Fruit fly (Drosophila melanogaster) whole organism, embryonic: ENCODE measurements around the gene Dmtn.

Experiments
- Blimp-1 ChIP-seq: fragments of 200-800 bp; sonication (Bioruptor generic); optimal IDR thresholded peaks from 3 replicates; lab custom pipeline; 2018; ENCODE audit warnings: missing biosample characterization, missing genetic modification characterization, mild to moderate bottlenecking, moderate library complexity, missing genetic modification reagents
- BtbVII ChIP-seq: fragments of 200-800 bp; sonication (Bioruptor generic); optimal IDR thresholded peaks from 3 replicates; lab custom pipeline; 2017; ENCODE audit warnings: missing biosample characterization, mild to moderate bottlenecking, missing genetic modification characterization
- CG1024 ChIP-seq: fragments of 200-800 bp; sonication (Bioruptor generic); IDR thresholded peaks from 2 replicates; pipeline ENCODE4 v1.3.6; 2022; ENCODE audit warnings: missing biosample characterization, missing genetic modification characterization
- CG10979 ChIP-seq: fragments of 200-800 bp; sonication (Bioruptor generic); optimal IDR thresholded peaks from 2 replicates; lab custom pipeline; 2018; ENCODE audit warnings: missing biosample characterization, mild to moderate bottlenecking, missing genetic modification characterization, moderate library complexity
- CG11085 ChIP-seq: fragments of 200-800 bp; sonication (Bioruptor generic); IDR thresholded peaks from 2 replicates; pipeline ENCODE4 v1.3.6; 2022; ENCODE audit warnings: missing biosample characterization, missing genetic modification characterization
- CG13287 ChIP-seq: fragments of 200-800 bp; sonication (Bioruptor generic); IDR thresholded peaks from 2 replicates; pipeline ENCODE4 v1.3.6; 2022; ENCODE audit warnings: missing biosample characterization, missing genetic modification characterization; ENCODE audit not compliant: partially characterized antibody
- CG13775 ChIP-seq: fragments of 200-800 bp; sonication (Bioruptor generic); optimal IDR thresholded peaks from 3 replicates; lab custom pipeline; 2017; ENCODE audit warnings: missing biosample characterization, mild to moderate bottlenecking, missing genetic modification characterization
- CG14441 ChIP-seq: fragments of 200-800 bp; sonication (Bioruptor generic); IDR thresholded peaks from 2 replicates; pipeline ENCODE4 v1.3.6; 2022; ENCODE audit warnings: missing biosample characterization, missing genetic modification characterization
- CG1529 ChIP-seq: fragments of 200-800 bp; sonication (Bioruptor generic); optimal IDR thresholded peaks from 3 replicates; lab custom pipeline; 2018; ENCODE audit warnings: missing biosample characterization, missing genetic modification characterization
- CG1603 ChIP-seq: fragments of 200-800 bp; sonication (Bioruptor generic); optimal IDR thresholded peaks from 2 replicates; lab custom pipeline; 2019; ENCODE audit warnings: missing biosample characterization, mild to moderate bottlenecking, missing genetic modification characterization, moderate library complexity
- CG17829 ChIP-seq: fragments of 200-800 bp; optimal IDR thresholded peaks from 2 replicates; lab custom pipeline; 2019; ENCODE audit warnings: missing biosample characterization, mild to moderate bottlenecking, missing genetic modification characterization, moderate library complexity
- CG1792 ChIP-seq: fragments of 200-800 bp; sonication (Bioruptor generic); optimal IDR thresholded peaks from 2 replicates; lab custom pipeline; 2016; ENCODE audit warnings: missing biosample characterization, missing genetic modification characterization
- CG2116 ChIP-seq: fragments of 200-800 bp; sonication (Bioruptor generic); optimal IDR thresholded peaks from 3 replicates; lab custom pipeline; 2018; ENCODE audit warnings: missing biosample characterization, mild to moderate bottlenecking, missing genetic modification characterization
- CG30403 ChIP-seq: fragments of 200-800 bp; sonication (Bioruptor generic); optimal IDR thresholded peaks from 3 replicates; lab custom pipeline; 2016; ENCODE audit warnings: missing biosample characterization, missing genetic modification characterization
- CG32772 ChIP-seq: fragments of 200-800 bp; sonication (Bioruptor generic); IDR thresholded peaks from 2 replicates; pipeline ENCODE4 v1.3.6; 2022; ENCODE audit warnings: missing biosample characterization, missing genetic modification characterization
- CG3281 ChIP-seq: fragments of 200-800 bp; sonication (Bioruptor generic); optimal IDR thresholded peaks from 3 replicates; lab custom pipeline; 2017; ENCODE audit warnings: missing biosample characterization, mild to moderate bottlenecking, missing genetic modification characterization
- CG3995 ChIP-seq: fragments of 200-800 bp; sonication (Bioruptor generic); optimal IDR thresholded peaks from 3 replicates; lab custom pipeline; 2016; ENCODE audit warnings: missing biosample characterization, missing genetic modification characterization
- CG4617 ChIP-seq: fragments of 200-800 bp; sonication (Bioruptor generic); optimal IDR thresholded peaks from 3 replicates; lab custom pipeline; 2016; ENCODE audit warnings: missing biosample characterization, missing genetic modification characterization, borderline replicate concordance
- CG6689 ChIP-seq: fragments of 200-800 bp; sonication (Bioruptor generic); IDR thresholded peaks from 2 replicates; pipeline ENCODE4 v1.3.6; 2022; ENCODE audit warnings: missing biosample characterization, missing genetic modification characterization
- CG7745 ChIP-seq: fragments of 200-800 bp; sonication (Bioruptor generic); optimal IDR thresholded peaks from 2 replicates; lab custom pipeline; 2018; ENCODE audit warnings: missing biosample characterization, mild to moderate bottlenecking, missing genetic modification characterization, moderate library complexity
- CG8765 ChIP-seq: fragments of 200-800 bp; sonication (Bioruptor generic); IDR thresholded peaks from 2 replicates; pipeline ENCODE4 v1.3.6; 2022; ENCODE audit warnings: missing biosample characterization, missing genetic modification characterization
- CG9437 ChIP-seq: fragments of 200-800 bp; sonication (Bioruptor generic); optimal IDR thresholded peaks from 2 replicates; lab custom pipeline; 2018; ENCODE audit warnings: missing biosample characterization, mild to moderate bottlenecking, missing genetic modification characterization
- CG9797 ChIP-seq: fragments of 200-800 bp; sonication (Bioruptor generic); optimal IDR thresholded peaks from 3 replicates; lab custom pipeline; 2018; ENCODE audit warnings: missing biosample characterization, mild to moderate bottlenecking, missing genetic modification characterization
- Gug ChIP-seq: fragments of 200-800 bp; sonication (Bioruptor generic); IDR thresholded peaks from 4 replicates; pipeline ENCODE4 v1.3.6; 2022; ENCODE audit warnings: missing biosample characterization, missing genetic modification characterization
- NFAT ChIP-seq: fragments of 200-800 bp; sonication (Bioruptor generic); IDR thresholded peaks from 2 replicates; pipeline ENCODE4 v1.3.6; 2022; ENCODE audit warnings: missing biosample characterization, missing genetic modification characterization
- Nf-YB ChIP-seq: fragments of 200-800 bp; sonication (Bioruptor generic); optimal IDR thresholded peaks from 3 replicates; lab custom pipeline; 2019; ENCODE audit warnings: missing biosample characterization, mild to moderate bottlenecking, missing genetic modification characterization, moderate library complexity
- ac ChIP-seq: fragments of 200-800 bp; sonication (Bioruptor generic); optimal IDR thresholded peaks from 3 replicates; lab custom pipeline; 2017; ENCODE audit warnings: missing biosample characterization, mild to moderate bottlenecking, missing genetic modification characterization
- ato ChIP-seq: fragments of 200-800 bp; sonication (Bioruptor generic); IDR thresholded peaks from 2 replicates; pipeline ENCODE4 v1.3.6; 2022; ENCODE audit warnings: missing biosample characterization, missing genetic modification characterization; ENCODE audit not compliant: partially characterized antibody
- bsh ChIP-seq, 2 experiments: fragments of 200-800 bp; sonication (Bioruptor generic); optimal IDR thresholded peaks; 2 replicates each; lab custom pipeline; 2017 to 2018; ENCODE audit warnings: mild to moderate bottlenecking in 2 of 2, missing biosample characterization in 2 of 2, missing genetic modification characterization in 2 of 2, moderate library complexity in 1 of 2
- caup ChIP-seq: fragments of 200-800 bp; sonication (Bioruptor generic); optimal IDR thresholded peaks from 3 replicates; lab custom pipeline; 2017; ENCODE audit warnings: missing biosample characterization, mild to moderate bottlenecking, missing genetic modification characterization, moderate library complexity; ENCODE audit not compliant: severe bottlenecking
- cg ChIP-seq: fragments of 200-800 bp; sonication (Bioruptor generic); optimal IDR thresholded peaks from 3 replicates; lab custom pipeline; 2019; ENCODE audit warnings: missing biosample characterization, mild to moderate bottlenecking, missing genetic modification characterization, moderate library complexity
- crol ChIP-seq: fragments of 200-800 bp; sonication (Bioruptor generic); IDR thresholded peaks from 2 replicates; pipeline ENCODE4 v1.3.6; 2022; ENCODE audit warnings: missing biosample characterization, missing genetic modification characterization
- dysf ChIP-seq: fragments of 200-800 bp; sonication (Bioruptor generic); IDR thresholded peaks from 3 replicates; pipeline ENCODE4 v1.3.6; 2022; ENCODE audit warnings: missing biosample characterization, missing genetic modification characterization
- gcm ChIP-seq: fragments of 200-800 bp; sonication (Bioruptor generic); optimal IDR thresholded peaks from 2 replicates; lab custom pipeline; 2019; ENCODE audit warnings: missing biosample characterization, mild to moderate bottlenecking, missing genetic modification characterization, moderate library complexity
- gfzf ChIP-seq: fragments of 200-800 bp; sonication (Bioruptor generic); optimal IDR thresholded peaks from 2 replicates; lab custom pipeline; 2016; ENCODE audit warnings: missing biosample characterization, mild to moderate bottlenecking, missing genetic modification characterization, moderate library complexity
- inv ChIP-seq: fragments of 200-800 bp; sonication (Bioruptor generic); IDR thresholded peaks from 2 replicates; pipeline ENCODE4 v1.3.6; 2022; ENCODE audit warnings: missing biosample characterization, missing genetic modification characterization; ENCODE audit not compliant: partially characterized antibody
- knrl ChIP-seq: fragments of 200-800 bp; sonication (Bioruptor generic); IDR thresholded peaks from 3 replicates; pipeline ENCODE4 v1.3.6; 2022; ENCODE audit warnings: missing biosample characterization, missing genetic modification characterization; ENCODE audit not compliant: partially characterized antibody
- lab ChIP-seq: fragments of 200-800 bp; sonication (Bioruptor generic); optimal IDR thresholded peaks from 3 replicates; lab custom pipeline; 2017; ENCODE audit warnings: missing biosample characterization, missing genetic modification characterization, mild to moderate bottlenecking, moderate library complexity, missing genetic modification reagents
- mam ChIP-seq: fragments of 200-800 bp; sonication (Bioruptor generic); optimal IDR thresholded peaks from 3 replicates; lab custom pipeline; 2016; ENCODE audit warnings: missing biosample characterization, missing genetic modification characterization
- pho ChIP-seq: fragments of 200-800 bp; sonication (Bioruptor generic); optimal IDR thresholded peaks from 2 replicates; lab custom pipeline; 2016; ENCODE audit warnings: missing biosample characterization, missing genetic modification characterization
- pros ChIP-seq: fragments of 200-800 bp; sonication (Bioruptor generic); optimal IDR thresholded peaks from 3 replicates; lab custom pipeline; 2019; ENCODE audit warnings: missing biosample characterization, mild to moderate bottlenecking, missing genetic modification characterization, moderate library complexity
- psq ChIP-seq: fragments of 200-800 bp; sonication (Bioruptor generic); optimal IDR thresholded peaks from 2 replicates; lab custom pipeline; 2017; ENCODE audit warnings: missing biosample characterization, missing genetic modification characterization
- pum ChIP-seq: fragments of 200-800 bp; sonication (Bioruptor generic); optimal IDR thresholded peaks from 2 replicates; lab custom pipeline; 2016; ENCODE audit warnings: missing biosample characterization, missing genetic modification characterization
- sisA ChIP-seq: fragments of 200-800 bp; sonication (Bioruptor generic); IDR thresholded peaks from 2 replicates; pipeline ENCODE4 v1.3.6; 2022; ENCODE audit warnings: missing biosample characterization, missing genetic modification characterization
- sqz ChIP-seq: fragments of 200-800 bp; sonication (Bioruptor generic); optimal IDR thresholded peaks from 3 replicates; lab custom pipeline; 2018; ENCODE audit warnings: missing biosample characterization, mild to moderate bottlenecking, missing genetic modification characterization
- tgo ChIP-seq: fragments of 200-800 bp; sonication (Bioruptor generic); IDR thresholded peaks from 3 replicates; pipeline ENCODE4 v1.3.6; 2022; ENCODE audit warnings: missing biosample characterization, missing genetic modification characterization
- tin ChIP-seq: fragments of 200-800 bp; sonication (Bioruptor generic); optimal IDR thresholded peaks from 3 replicates; lab custom pipeline; 2016; ENCODE audit warnings: missing biosample characterization, missing genetic modification characterization
- tll ChIP-seq, 2 experiments: fragments of 200-800 bp in 1 of 2; fragments of >200 bp in 1 of 2; sonication (Bioruptor generic) in 1 of 2; optimal IDR thresholded peaks; 2 replicates each; lab custom pipeline; 2017 to 2019; ENCODE audit warnings: missing biosample characterization in 2 of 2, missing genetic modification characterization in 2 of 2, mild to moderate bottlenecking in 1 of 2, moderate library complexity in 1 of 2
- zen2 ChIP-seq: fragments of 200-800 bp; sonication (Bioruptor generic); IDR thresholded peaks from 3 replicates; pipeline ENCODE4 v1.3.6; 2022; ENCODE audit warnings: missing biosample characterization, missing genetic modification characterization; ENCODE audit not compliant: partially characterized antibody

Dmtn gene

dm6 chr3R:6404174-6404573, 1.5 kb downstream of the Dmtn start (continued):
- no peak; the same call in 1 of the 2 replicates for TF ChIP-seq CG8765 (GFP tag; lab: Robert Waterston, UW)
- no peak for TF ChIP-seq knrl (GFP tag; lab: Robert Waterston, UW)
- TF ChIP-seq pum (GFP tag; lab: Kevin White, UChicago), result peak; percentile 66
- peak; percentile 88 for TF ChIP-seq tgo (GFP tag; lab: Robert Waterston, UW)
- TF ChIP-seq lab, result peak; percentile 88
- peak; percentile 77 for TF ChIP-seq CG10979 (tag; lab: Kevin White, UChicago)
- peak; percentile 73 for TF ChIP-seq CG11085 (GFP tag; lab: Robert Waterston, UW)
- TF ChIP-seq crol (GFP tag; lab: Robert Waterston, UW), result peak; percentile 54
- TF ChIP-seq CG1792 (GFP tag; lab: Kevin White, UChicago), result peak; percentile 28
- TF ChIP-seq CG1024, result peak; percentile 64; the same call in 1 of the 2 replicates
- TF ChIP-seq pros (GFP tag; lab: Kevin White, UChicago), result no peak
- TF ChIP-seq caup (GFP tag; lab: Kevin White, UChicago), result peak; percentile 72
- peak; percentile 72 for TF ChIP-seq NFAT
- peak; percentile 53 to 87 for TF ChIP-seq bsh (GFP tag; optimal IDR thresholded peaks at IDR 0.05; lab: Kevin White, UChicago)
- TF ChIP-seq CG6689, result peak; percentile 86
- TF ChIP-seq CG1529 (GFP tag; lab: Kevin White, UChicago), result peak; percentile 69
- TF ChIP-seq CG1603 (tag; lab: Kevin White, UChicago), result peak; percentile 71
- TF ChIP-seq sisA, result peak; percentile 89
- no peak for TF ChIP-seq zen2 (GFP tag; lab: Robert Waterston, UW)
- TF ChIP-seq BtbVII (GFP tag; lab: Kevin White, UChicago), result peak; percentile 51
- TF ChIP-seq sqz (GFP tag; lab: Kevin White, UChicago), result peak; percentile 49
- TF ChIP-seq gcm (GFP tag; lab: Kevin White, UChicago), result peak; percentile 70
- peak; percentile 82 for TF ChIP-seq CG30403 (GFP tag; lab: Kevin White, UChicago)
- TF ChIP-seq CG2116 (GFP tag; lab: Kevin White, UChicago), result peak; percentile 31
- TF ChIP-seq CG7745, result no peak
- peak; percentile 86; the same call in 1 of the 2 replicates for TF ChIP-seq CG14441 (GFP tag; lab: Robert Waterston, UW)
- TF ChIP-seq tin, result peak; percentile 80
- peak; percentile 82 for TF ChIP-seq CG32772 (GFP tag; lab: Robert Waterston, UW)
- peak; percentile 82 for TF ChIP-seq Blimp-1 (GFP tag; lab: Kevin White, UChicago)
- no peak for TF ChIP-seq CG9797
- peak; percentile 77 for TF ChIP-seq CG3281 (GFP tag; lab: Kevin White, UChicago)
- peak; percentile 72 for TF ChIP-seq CG17829 (tag; lab: Kevin White, UChicago)
- TF ChIP-seq dysf (GFP tag; lab: Robert Waterston, UW), result peak; percentile 91
- peak; percentile 6 for TF ChIP-seq CG4617
- TF ChIP-seq CG13775 (GFP tag; lab: Kevin White, UChicago), result peak; percentile 73
- no peak for TF ChIP-seq ato (GFP tag; lab: Robert Waterston, UW)
- no peak for TF ChIP-seq CG3995 (GFP tag; lab: Kevin White, UChicago)
- TF ChIP-seq cg (GFP tag; lab: Kevin White, UChicago), result no peak
- TF ChIP-seq CG13287, result no peak
- no peak for TF ChIP-seq pho (GFP tag; lab: Kevin White, UChicago)
- TF ChIP-seq CG9437 (GFP tag; lab: Kevin White, UChicago), result peak; percentile 53
- peak; percentile 80 for TF ChIP-seq Gug (GFP tag; lab: Robert Waterston, UW)
- peak; percentile 81 for TF ChIP-seq mam (GFP tag; lab: Kevin White, UChicago)
- TF ChIP-seq ac (GFP tag; lab: Kevin White, UChicago), result peak; percentile 5
- no peak for TF ChIP-seq inv (GFP tag; lab: Robert Waterston, UW)
- TF ChIP-seq gfzf, result no peak
- TF ChIP-seq tll (GFP tag; optimal IDR thresholded peaks at IDR 0.05; lab: Kevin White, UChicago), result no peak
- peak; percentile 33 for TF ChIP-seq psq
- peak; percentile 46 for TF ChIP-seq Nf-YB (GFP tag; lab: Kevin White, UChicago)
